Worm (Caenorhabditis elegans): ENCODE measurements around the gene hosl-1.

Gene hosl-1

ce11 chrX:4606389-4606880 lies 30.5 kb upstream of the hosl-1 start (continued):
- TF ChIP-seq pbrm-1 (GFP tag; IDR thresholded peaks at IDR 0.05) (peak; percentile 64), dox-1 (GFP tag; IDR thresholded peaks at IDR 0.05) (peak; percentile 97), attf-3 (GFP tag; conservative IDR thresholded peaks at IDR 0.05) (0 out of 2 replicates have a peak, but pooled peaks have one; percentile 41), ztf-18 (tag; optimal IDR thresholded peaks at IDR 0.05) (peak; percentile 70), let-526 (GFP tag; IDR thresholded peaks at IDR 0.05) (0 out of 2 replicates have a peak, but pooled peaks have one; percentile 30), C17E4.6 (GFP tag; IDR thresholded peaks at IDR 0.05) (peak; percentile 49), lin-26 (GFP tag; IDR thresholded peaks at IDR 0.05) (peak; percentile 66; the same call in 1 of the 2 replicates), mcd-1 (GFP tag; IDR thresholded peaks at IDR 0.05) (peak; percentile 85), sea-2 (GFP tag; IDR thresholded peaks at IDR 0.05) (0 out of 2 replicates have a peak, but pooled peaks have one; percentile 30), F57A8.1 (GFP tag; optimal IDR thresholded peaks at IDR 0.05) (peak; percentile 64), atf-7 (tag; optimal IDR thresholded peaks at IDR 0.05) (peak; percentile 94), B0035.1 (tag; optimal IDR thresholded peaks at IDR 0.05) (peak; percentile 22), hmg-1.2 (GFP tag; IDR thresholded peaks at IDR 0.05) (peak; percentile 88), egrh-3 (GFP tag; IDR thresholded peaks at IDR 0.05) (peak; percentile 98), B0261.1 (tag; optimal IDR thresholded peaks at IDR 0.05) (peak; percentile 38), hsf-1 (GFP tag; IDR thresholded peaks at IDR 0.05) (0 out of 2 replicates have a peak, but pooled peaks have one; percentile 31), madf-10 (tag; optimal IDR thresholded peaks at IDR 0.05) (peak; percentile 34), lin-54 (GFP tag; optimal IDR thresholded peaks at IDR 0.05) (peak; percentile 79), B0336.3 (GFP tag; IDR thresholded peaks at IDR 0.05) (peak; percentile 98), F52B5.7 (tag; optimal IDR thresholded peaks at IDR 0.05) (peak; percentile 85), madf-6 (GFP tag; IDR thresholded peaks at IDR 0.05) (0 out of 2 replicates have a peak, but pooled peaks have one; percentile 46), F10E7.11 (tag; optimal IDR thresholded peaks at IDR 0.05) (peak; percentile 80), Y79H2A.3 (GFP tag; conservative IDR thresholded peaks at IDR 0.05) (0 out of 2 replicates have a peak, but pooled peaks have one; percentile 48)

ce11 chrX:4607300-4607699 lies 29.6 kb upstream of the hosl-1 start:
- TF ChIP-seq attf-3 (GFP tag; conservative IDR thresholded peaks at IDR 0.05) (no peak), hmg-20 (GFP tag; IDR thresholded peaks at IDR 0.05) (no peak), snpc-1.1 (tag; optimal IDR thresholded peaks at IDR 0.05; ENCODE audit: insufficient read depth) (no peak), snpc-4 (GFP tag; optimal IDR thresholded peaks at IDR 0.05) (no peak), snpc-4 (tag; optimal IDR thresholded peaks at IDR 0.05) (peak in 1 of 4 experiments; percentile 48), madf-3 (GFP tag; IDR thresholded peaks at IDR 0.05) (no peak), C17E4.6 (GFP tag; IDR thresholded peaks at IDR 0.05) (no peak), ceh-27 (GFP tag; optimal IDR thresholded peaks at IDR 0.05) (no peak), B0336.3 (GFP tag; IDR thresholded peaks at IDR 0.05) (no peak), pbrm-1 (GFP tag; IDR thresholded peaks at IDR 0.05) (no peak), cebp-2 (GFP tag; IDR thresholded peaks at IDR 0.05) (no peak), dpl-1 (GFP tag; optimal IDR thresholded peaks at IDR 0.05) (no peak), hrde-1 (tag; optimal IDR thresholded peaks at IDR 0.05; ENCODE audit: borderline replicate concordance) (no peak), zfh-2 (GFP tag; conservative IDR thresholded peaks at IDR 0.05) (no peak), K11D2.4 (GFP tag; IDR thresholded peaks at IDR 0.05) (no peak), tlf-1 (GFP tag; optimal IDR thresholded peaks at IDR 0.05) (no peak), F23B12.7 (tag; optimal IDR thresholded peaks at IDR 0.05; ENCODE audit: insufficient read depth) (no peak), dpff-1 (tag; optimal IDR thresholded peaks at IDR 0.05) (no peak), Y53G8AR.9 (GFP tag; conservative IDR thresholded peaks at IDR 0.05) (no peak), tbp1 (GFP tag; optimal IDR thresholded peaks at IDR 0.05) (peak; percentile 83), lir-1 (GFP tag; conservative IDR thresholded peaks at IDR 0.05) (no peak), let-526 (GFP tag; IDR thresholded peaks at IDR 0.05) (no peak), snpc-1.3 (tag; optimal IDR thresholded peaks at IDR 0.05; ENCODE audit: insufficient read depth) (peak; percentile 63), die-1 (tag; optimal IDR thresholded peaks at IDR 0.05) (peak; percentile 54), athp-1 (tag; optimal IDR thresholded peaks at IDR 0.05) (no peak), nfyb-1 (GFP tag; IDR thresholded peaks at IDR 0.05) (no peak), T07F8.4 (tag; optimal IDR thresholded peaks at IDR 0.05) (no peak), akir-1 (GFP tag; optimal IDR thresholded peaks at IDR 0.05) (no peak), lin-26 (GFP tag; IDR thresholded peaks at IDR 0.05) (peak; percentile 72; the same call in 1 of the 2 replicates)

Data from whole organism, young adult.